Fruit fly (Drosophila melanogaster): Measurements from ENCODE around the gene CG31523.

CG31523 gene

DNA sequence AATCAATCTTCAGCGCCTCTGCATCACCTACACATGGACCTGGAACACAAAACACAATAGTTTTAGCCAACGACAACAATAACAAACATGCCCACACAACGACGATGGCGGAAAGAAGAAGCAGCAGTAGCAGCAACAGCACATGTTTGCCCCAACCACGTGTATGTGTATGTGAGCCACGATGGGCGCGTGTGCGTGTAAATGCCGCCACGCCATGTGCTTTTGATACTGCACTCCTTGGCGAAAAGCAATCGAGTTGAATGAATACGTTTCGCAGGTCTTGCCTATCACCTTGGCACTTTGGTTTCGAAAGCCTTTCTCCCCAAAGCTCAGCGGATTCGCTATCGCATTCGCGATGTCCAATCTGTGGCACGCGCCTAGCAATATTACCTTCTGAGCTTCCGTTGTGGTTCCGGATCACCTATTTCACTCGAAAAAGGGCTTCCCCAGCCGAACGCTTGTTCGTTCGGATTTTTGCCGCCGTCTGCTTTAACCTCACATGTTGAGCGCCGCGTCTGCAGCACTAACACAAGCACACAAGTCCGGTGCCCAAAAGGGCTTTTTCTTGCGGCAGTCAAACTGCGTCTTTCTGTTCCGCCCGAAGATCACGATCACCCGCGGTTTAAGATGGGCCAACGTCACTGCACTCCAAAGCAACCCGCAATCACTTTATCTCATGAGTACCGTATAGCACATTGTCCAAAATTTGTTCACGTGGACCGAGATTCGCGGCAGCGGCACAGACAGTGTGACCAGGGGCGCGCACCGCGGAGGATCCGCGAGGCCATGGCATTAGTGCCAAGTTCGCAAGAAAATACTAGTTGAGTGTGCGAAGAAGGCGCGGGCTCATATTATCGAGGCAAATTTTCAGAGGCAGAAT is 50.2 kb downstream of the CG31523 start, which contains the start of gene srl (continued):
- TF ChIP-seq Dad (GFP tag; optimal IDR thresholded peaks at IDR 0.05) (no peak), ken (GFP tag; IDR thresholded peaks at IDR 0.05) (no peak), CG13287 (GFP tag; IDR thresholded peaks at IDR 0.05; ENCODE audit: partially characterized antibody) (peak; percentile 52; the same call in 1 of the 2 replicates), CG2889 (GFP tag; IDR thresholded peaks at IDR 0.05) (no peak), CG18011 (GFP tag; optimal IDR thresholded peaks at IDR 0.05) (peak; percentile 7), CG30431 (GFP tag; optimal IDR thresholded peaks at IDR 0.05) (no peak), twi (tag; optimal IDR thresholded peaks at IDR 0.05) (peak; percentile 72), hth (optimal IDR thresholded peaks at IDR 0.05) (no peak), gcm (GFP tag; optimal IDR thresholded peaks at IDR 0.05) (peak; percentile 14), maf-S (GFP tag; optimal IDR thresholded peaks at IDR 0.05) (no peak), dan (GFP tag; IDR thresholded peaks at IDR 0.05) (no peak), lov (optimal IDR thresholded peaks at IDR 0.05) (no peak), lov (GFP tag; IDR thresholded peaks at IDR 0.05) (no peak), BtbVII (GFP tag; optimal IDR thresholded peaks at IDR 0.05) (no peak), Fer3 (tag; optimal IDR thresholded peaks at IDR 0.05) (no peak), CG31224 (GFP tag; IDR thresholded peaks at IDR 0.05) (no peak), CG14014 (GFP tag; IDR thresholded peaks at IDR 0.05) (no peak), CG6272 (GFP tag; IDR thresholded peaks at IDR 0.05) (no peak), ham (GFP tag; IDR thresholded peaks at IDR 0.05) (no peak), cwo (GFP tag; optimal IDR thresholded peaks at IDR 0.05) (peak; percentile 42), H2.0 (GFP tag; IDR thresholded peaks at IDR 0.05) (no peak), H15 (GFP tag; IDR thresholded peaks at IDR 0.05) (no peak), gsb-n (tag; optimal IDR thresholded peaks at IDR 0.05) (no peak), CG5180 (GFP tag; optimal IDR thresholded peaks at IDR 0.05) (peak; percentile 12), tx (GFP tag; optimal IDR thresholded peaks at IDR 0.05) (no peak), CG8944 (GFP tag; optimal IDR thresholded peaks at IDR 0.05) (no peak), CG3163 (GFP tag; optimal IDR thresholded peaks at IDR 0.05) (peak; percentile 14), NC2β (GFP tag; optimal IDR thresholded peaks at IDR 0.05) (peak; percentile 29), CG6683 (GFP tag; optimal IDR thresholded peaks at IDR 0.05) (no peak), Usf (GFP tag; optimal IDR thresholded peaks at IDR 0.05) (no peak), Bteb2 (GFP tag; optimal IDR thresholded peaks at IDR 0.05) (no peak), phol (tag; optimal IDR thresholded peaks at IDR 0.05) (peak; percentile 33), CG3281 (GFP tag; optimal IDR thresholded peaks at IDR 0.05) (no peak), CG17829 (tag; optimal IDR thresholded peaks at IDR 0.05) (peak; percentile 60), Sox102F (GFP tag; optimal IDR thresholded peaks at IDR 0.05) (no peak), wdn (GFP tag; IDR thresholded peaks at IDR 0.05) (no peak), CG1647 (GFP tag; optimal IDR thresholded peaks at IDR 0.05) (no peak), p53 (GFP tag; optimal IDR thresholded peaks at IDR 0.05) (peak; percentile 30), CG32532 (GFP tag; IDR thresholded peaks at IDR 0.05) (no peak; the same call in 1 of the 2 replicates), Gug (GFP tag; IDR thresholded peaks at IDR 0.05) (no peak), CG14667 (GFP tag; IDR thresholded peaks at IDR 0.05) (no peak), CG14965 (GFP tag; optimal IDR thresholded peaks at IDR 0.05; ENCODE audit: borderline replicate concordance) (no peak), nau (GFP tag; optimal IDR thresholded peaks at IDR 0.05) (no peak), CG1832 (GFP tag; optimal IDR thresholded peaks at IDR 0.05) (no peak), CG3847 (GFP tag; IDR thresholded peaks at IDR 0.05) (peak; percentile 48), Aef1 (GFP tag; IDR thresholded peaks at IDR 0.05) (no peak), NfI (GFP tag; optimal IDR thresholded peaks at IDR 0.05) (no peak), Oli (tag; optimal IDR thresholded peaks at IDR 0.05) (no peak), ci (GFP tag; IDR thresholded peaks at IDR 0.05) (peak; percentile 38; the same call in 2 of the 3 replicates), Trl (optimal IDR thresholded peaks at IDR 0.05) (no peak), Trl (GFP tag; optimal IDR thresholded peaks at IDR 0.05) (no peak)
